Worm (Caenorhabditis elegans): ENCODE data around the gene K08H2.5.

K08H2.5 gene

DNA sequence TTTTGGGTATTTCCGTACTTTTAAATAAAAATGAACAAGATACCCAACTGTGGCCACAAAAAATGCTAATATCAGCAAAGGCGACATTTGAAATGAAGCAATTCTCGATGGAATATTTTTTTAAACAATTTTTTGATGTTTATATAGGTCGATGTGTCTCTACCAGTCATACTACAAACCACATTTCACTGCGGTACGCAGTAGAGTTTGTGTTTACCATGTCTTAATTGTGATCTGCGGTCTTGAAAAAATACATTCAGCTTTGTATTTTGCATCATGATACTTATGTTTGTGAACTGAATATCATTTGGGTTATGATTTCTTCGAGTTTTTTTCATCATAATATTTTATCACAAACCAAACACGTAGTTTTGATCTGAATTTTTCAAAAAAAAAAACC lies 42.0 kb upstream of the K08H2.5 start, which contains the start of gene cyp-14A4:
Gene cyp-14A4 (minus strand): TSS at position 107 of the 400 bp plus-strand sequence.
- TF ChIP-seq lin-1 (GFP tag; IDR thresholded peaks at IDR 0.05): no peak
- peak; percentile 38 for TF ChIP-seq nhr-28 (tag; optimal IDR thresholded peaks at IDR 0.05)
- no peak for TF ChIP-seq fos-1 (tag; optimal IDR thresholded peaks at IDR 0.05)
- no peak for TF ChIP-seq mdt-29 (GFP tag; IDR thresholded peaks at IDR 0.05)
- no peak for TF ChIP-seq nhr-6 (tag; optimal IDR thresholded peaks at IDR 0.05)
- no peak for TF ChIP-seq tag-97 (GFP tag; IDR thresholded peaks at IDR 0.05)
- no peak for TF ChIP-seq daf-16 (GFP tag; optimal IDR thresholded peaks at IDR 0.05)
- peak; percentile 91 for TF ChIP-seq daf-16 (tag; optimal IDR thresholded peaks at IDR 0.05)

DNA sequence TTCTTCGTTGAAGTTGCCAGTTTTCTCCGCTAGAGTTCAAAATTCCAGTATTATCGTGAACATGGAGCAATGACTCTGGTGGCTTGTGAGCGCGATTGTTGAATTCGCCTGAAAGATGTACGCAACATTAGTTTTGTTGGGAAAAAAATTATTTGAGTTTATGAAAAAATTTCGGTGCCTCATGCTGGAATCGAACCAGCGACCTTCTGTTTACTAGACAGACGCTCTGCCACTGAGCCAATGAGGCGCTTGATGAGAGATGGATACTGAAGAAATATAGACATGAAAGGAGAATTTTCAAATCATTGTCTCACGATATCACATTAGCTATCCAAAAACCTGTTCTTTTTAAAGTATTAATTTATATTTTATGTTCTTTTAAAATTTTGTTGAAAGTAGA lies 41.3 kb upstream of the K08H2.5 start:
- TF ChIP-seq lir-3 (tag; optimal IDR thresholded peaks at IDR 0.05) (peak; percentile 59), snpc-4 (tag; optimal IDR thresholded peaks at IDR 0.05) (no peak), pha-4 (GFP tag; IDR thresholded peaks at IDR 0.05) (peak; percentile 82), pha-4 (tag; optimal IDR thresholded peaks at IDR 0.05) (no peak), ceh-20 (GFP tag; IDR thresholded peaks at IDR 0.05) (0 out of 2 replicates have a peak, but pooled peaks have one; percentile 17), Y48G9A.11 (GFP tag; IDR thresholded peaks at IDR 0.05) (peak; percentile 44; the same call in 1 of the 2 replicates), nhr-11 (tag; optimal IDR thresholded peaks at IDR 0.05) (no peak), nhr-102 (tag; optimal IDR thresholded peaks at IDR 0.05) (peak; percentile 29), vab-7 (GFP tag; IDR thresholded peaks at IDR 0.05) (peak; percentile 83), Y5F2A.4 (GFP tag; optimal IDR thresholded peaks at IDR 0.05) (peak; percentile 28), tag-97 (GFP tag; IDR thresholded peaks at IDR 0.05) (no peak), dpl-1 (GFP tag; optimal IDR thresholded peaks at IDR 0.05) (no peak), saeg-2 (GFP tag; IDR thresholded peaks at IDR 0.05) (0 out of 2 replicates have a peak, but pooled peaks have one; percentile 30), dmd-6 (GFP tag; IDR thresholded peaks at IDR 0.05) (peak; percentile 23; the same call in 1 of the 2 replicates), sdz-12 (GFP tag; optimal IDR thresholded peaks at IDR 0.05) (no peak), F26F4.8 (GFP tag; conservative IDR thresholded peaks at IDR 0.05) (peak; percentile 78), unc-130 (GFP tag; optimal IDR thresholded peaks at IDR 0.05) (peak; percentile 19), hif-1 (tag; optimal IDR thresholded peaks at IDR 0.05) (no peak), lsy-2 (tag; optimal IDR thresholded peaks at IDR 0.05) (no peak), spr-1 (tag; optimal IDR thresholded peaks at IDR 0.05) (peak; percentile 21), ceh-28 (tag; optimal IDR thresholded peaks at IDR 0.05) (no peak), ZK337.2 (GFP tag; IDR thresholded peaks at IDR 0.05) (peak; percentile 44; the same call in 1 of the 2 replicates), ces-1 (GFP tag; optimal IDR thresholded peaks at IDR 0.05) (no peak), rbr-2 (tag; optimal IDR thresholded peaks at IDR 0.05) (no peak), lin-1 (GFP tag; IDR thresholded peaks at IDR 0.05) (0 out of 2 replicates have a peak, but pooled peaks have one; percentile 46), ctbp-1 (GFP tag; IDR thresholded peaks at IDR 0.05) (0 out of 2 replicates have a peak, but pooled peaks have one; percentile 33), ceh-62 (tag; optimal IDR thresholded peaks at IDR 0.05) (no peak), spr-3 (GFP tag; optimal IDR thresholded peaks at IDR 0.05) (peak; percentile 39), aly-2 (tag; optimal IDR thresholded peaks at IDR 0.05) (no peak), nhr-111 (GFP tag; optimal IDR thresholded peaks at IDR 0.05) (peak; percentile 65), zip-2 (tag; optimal IDR thresholded peaks at IDR 0.05) (peak; percentile 17), hmg-1.1 (GFP tag; IDR thresholded peaks at IDR 0.05) (no peak), T20F7.1 (GFP tag; optimal IDR thresholded peaks at IDR 0.05) (no peak), nhr-41 (GFP tag; IDR thresholded peaks at IDR 0.05) (peak; percentile 64; the same call in 1 of the 2 replicates), tra-1 (GFP tag; IDR thresholded peaks at IDR 0.05) (peak; percentile 71), mxl-3 (GFP tag; optimal IDR thresholded peaks at IDR 0.05) (peak; percentile 10), skn-1 (tag; optimal IDR thresholded peaks at IDR 0.05) (no peak), madf-5 (GFP tag; IDR thresholded peaks at IDR 0.05) (0 out of 4 replicates have a peak, but pooled peaks of 1 of the 2 experiments have one; percentile 55), T26A8.4 (GFP tag; IDR thresholded peaks at IDR 0.05) (no peak; the same call in 1 of the 2 replicates), snpc-1.2 (GFP tag; IDR thresholded peaks at IDR 0.05) (no peak), egl-43 (GFP tag; IDR thresholded peaks at IDR 0.05) (peak; percentile 85), pqm-1 (tag; optimal IDR thresholded peaks at IDR 0.05) (no peak), madf-9 (GFP tag; conservative IDR thresholded peaks at IDR 0.05) (0 out of 2 replicates have a peak, but pooled peaks have one; percentile 44), daf-16 (GFP tag; optimal IDR thresholded peaks at IDR 0.05) (peak; percentile 27 to 82), daf-16 (tag; optimal IDR thresholded peaks at IDR 0.05) (peak; percentile 83)

Measured in whole organism, L4 larva.